Worm (Caenorhabditis elegans) whole organism, L1 larva: Measurements from ENCODE around the gene sru-16.

ENCODE experiments used
- ceh-88 ChIP-seq: fragments of 200-800 bp; sonication (Bioruptor generic); IDR thresholded peaks from 2 replicates; pipeline ENCODE4 v1.3.6; 2022; ENCODE audit warnings: missing genetic modification characterization, missing compliant biosample characterization
- egl-27 ChIP-seq, 2 experiments: fragments of 150-350 bp in 1 of 2; sonication (generic microtip); optimal IDR thresholded peaks; 3 replicates each; lab custom pipeline; 2017 to 2018; ENCODE audit warnings: missing biosample characterization in 2 of 2, missing genetic modification characterization in 2 of 2, missing genetic modification reagents in 2 of 2
- jun-1 ChIP-seq: fragments of 150-350 bp; optimal IDR thresholded peaks from 2 replicates; lab custom pipeline; 2014; ENCODE audit warnings: missing biosample characterization, missing genetic modification reagents, missing genetic modification characterization
- lin-14 ChIP-seq: fragments of 200-800 bp; sonication (Bioruptor generic); optimal IDR thresholded peaks from 2 replicates; lab custom pipeline; 2018; ENCODE audit warnings: mild to moderate bottlenecking, missing genetic modification characterization, moderate library complexity, missing compliant biosample characterization
- nhr-11 ChIP-seq: fragments of 150-350 bp; optimal IDR thresholded peaks from 2 replicates; lab custom pipeline; 2014; ENCODE audit warnings: missing biosample characterization, missing genetic modification characterization
- nhr-12 ChIP-seq: sonication (generic microtip); optimal IDR thresholded peaks from 2 replicates; lab custom pipeline; 2017; ENCODE audit warnings: missing biosample characterization, missing genetic modification characterization
- pqm-1 ChIP-seq: sonication (generic microtip); optimal IDR thresholded peaks from 3 replicates; lab custom pipeline; 2017; ENCODE audit warnings: missing biosample characterization, missing genetic modification characterization
- snpc-4 ChIP-seq: fragments of 150-350 bp; optimal IDR thresholded peaks from 2 replicates; lab custom pipeline; 2014; ENCODE audit warnings: missing biosample characterization, missing genetic modification characterization
- swsn-7 ChIP-seq: sonication (generic microtip); optimal IDR thresholded peaks from 2 replicates; lab custom pipeline; 2016; ENCODE audit warnings: missing genetic modification characterization, missing compliant biosample characterization

- no peak for TF ChIP-seq lin-14 (GFP tag; lab: Kevin White, UChicago)
- no peak for TF ChIP-seq egl-27 (tag; optimal IDR thresholded peaks at IDR 0.05; lab: Kevin White, UChicago)
- TF ChIP-seq swsn-7 (tag; lab: Kevin White, UChicago): no peak
- no peak for TF ChIP-seq jun-1 (tag; lab: Kevin White, UChicago)
- TF ChIP-seq ceh-88 (GFP tag; lab: Robert Waterston, UW): no peak
- TF ChIP-seq nhr-11 (tag; lab: Kevin White, UChicago): no peak
- TF ChIP-seq snpc-4: no peak
- TF ChIP-seq nhr-12 (tag; lab: Kevin White, UChicago): no peak
- no peak for TF ChIP-seq pqm-1 (tag; lab: Kevin White, UChicago)
These were observed 22.4 kb downstream of the sru-16 start for ce11 chrIV:13601428-13601827.
